Fruit fly (Drosophila melanogaster) whole organism, embryonic: ENCODE results near the gene Sirt6.

Experiments used
- Antp ChIP-seq: fragments of 200-800 bp; sonication (Bioruptor generic); optimal IDR thresholded peaks from 3 replicates; lab custom pipeline; 2016; ENCODE audit warnings: missing biosample characterization, missing genetic modification characterization
- BEAF-32 ChIP-seq: fragments of 200-800 bp; sonication (Bioruptor generic); optimal IDR thresholded peaks from 3 replicates; lab custom pipeline; 2017; ENCODE audit warnings: missing biosample characterization, missing genetic modification characterization, mild to moderate bottlenecking, moderate library complexity, missing genetic modification reagents
- CG10366 ChIP-seq: fragments of 200-800 bp; sonication (Bioruptor generic); IDR thresholded peaks from 2 replicates; pipeline ENCODE4 v1.3.6; 2022; ENCODE audit warnings: missing biosample characterization, missing genetic modification characterization
- CG10462 ChIP-seq: fragments of 200-800 bp; sonication (Bioruptor generic); optimal IDR thresholded peaks from 2 replicates; lab custom pipeline; 2016; ENCODE audit warnings: missing biosample characterization, missing genetic modification characterization
- CG10979 ChIP-seq: fragments of 200-800 bp; sonication (Bioruptor generic); optimal IDR thresholded peaks from 2 replicates; lab custom pipeline; 2018; ENCODE audit warnings: missing biosample characterization, mild to moderate bottlenecking, missing genetic modification characterization, moderate library complexity
- CG11456 ChIP-seq: fragments of 200-800 bp; sonication (Bioruptor generic); IDR thresholded peaks from 3 replicates; pipeline ENCODE4 v1.3.6; 2022; ENCODE audit warnings: missing biosample characterization, missing genetic modification characterization
- CG11695 ChIP-seq: fragments of 200-800 bp; sonication (Bioruptor generic); IDR thresholded peaks from 3 replicates; pipeline ENCODE4 v1.3.6; 2022; ENCODE audit warnings: missing biosample characterization, missing genetic modification characterization
- CG12659 ChIP-seq: fragments of 200-800 bp; sonication (Bioruptor generic); optimal IDR thresholded peaks from 3 replicates; lab custom pipeline; 2017; ENCODE audit warnings: mild to moderate bottlenecking, missing biosample characterization, missing genetic modification reagents, missing genetic modification characterization
- CG12942 ChIP-seq: fragments of 200-800 bp; sonication (Bioruptor generic); optimal IDR thresholded peaks from 3 replicates; lab custom pipeline; 2016; ENCODE audit warnings: missing biosample characterization, missing genetic modification characterization
- CG1529 ChIP-seq: fragments of 200-800 bp; sonication (Bioruptor generic); optimal IDR thresholded peaks from 3 replicates; lab custom pipeline; 2018; ENCODE audit warnings: missing biosample characterization, missing genetic modification characterization
- CG17359 ChIP-seq: fragments of 200-800 bp; sonication (Bioruptor generic); optimal IDR thresholded peaks from 3 replicates; lab custom pipeline; 2018; ENCODE audit warnings: missing biosample characterization, mild to moderate bottlenecking, missing genetic modification characterization, moderate library complexity
- CG17568 ChIP-seq: fragments of 200-800 bp; sonication (Bioruptor generic); optimal IDR thresholded peaks from 2 replicates; lab custom pipeline; 2018; ENCODE audit warnings: missing biosample characterization, mild to moderate bottlenecking, missing genetic modification characterization, moderate library complexity
- CG31441 ChIP-seq: fragments of 200-800 bp; sonication (Bioruptor generic); IDR thresholded peaks from 2 replicates; pipeline ENCODE4 v1.3.6; 2022; ENCODE audit warnings: missing biosample characterization, missing genetic modification characterization
- CG32772 ChIP-seq: fragments of 200-800 bp; sonication (Bioruptor generic); IDR thresholded peaks from 2 replicates; pipeline ENCODE4 v1.3.6; 2022; ENCODE audit warnings: missing biosample characterization, missing genetic modification characterization
- CG33213 ChIP-seq: fragments of 200-800 bp; sonication (Bioruptor generic); optimal IDR thresholded peaks from 3 replicates; lab custom pipeline; 2016; ENCODE audit warnings: missing biosample characterization, missing genetic modification characterization
- CG3847 ChIP-seq: fragments of 200-800 bp; sonication (Bioruptor generic); IDR thresholded peaks from 2 replicates; pipeline ENCODE4 v1.3.6; 2022; ENCODE audit warnings: missing biosample characterization, missing genetic modification characterization
- CG9727 ChIP-seq: fragments of 200-800 bp; sonication (Bioruptor generic); optimal IDR thresholded peaks from 3 replicates; lab custom pipeline; 2017; ENCODE audit warnings: missing biosample characterization, mild to moderate bottlenecking, missing genetic modification characterization
- CG9932 ChIP-seq: fragments of 200-800 bp; sonication (Bioruptor generic); IDR thresholded peaks from 2 replicates; pipeline ENCODE4 v1.3.6; 2022; ENCODE audit warnings: missing biosample characterization, missing genetic modification characterization
- CoRest ChIP-seq: fragments of 200-800 bp; sonication (Bioruptor generic); optimal IDR thresholded peaks from 3 replicates; lab custom pipeline; 2018; ENCODE audit warnings: missing biosample characterization, mild to moderate bottlenecking, missing genetic modification characterization, moderate library complexity
- Deaf1 ChIP-seq: fragments of 200-800 bp; optimal IDR thresholded peaks from 3 replicates; lab custom pipeline; 2019; ENCODE audit warnings: missing biosample characterization, mild to moderate bottlenecking, missing genetic modification characterization, moderate library complexity
- Doc2 ChIP-seq: fragments of 200-800 bp; sonication (Bioruptor generic); IDR thresholded peaks from 2 replicates; pipeline ENCODE4 v1.3.6; 2022; ENCODE audit warnings: missing biosample characterization, missing genetic modification characterization
- Hmr ChIP-seq: fragments of 200-800 bp; sonication (Bioruptor generic); optimal IDR thresholded peaks from 3 replicates; lab custom pipeline; 2017; ENCODE audit warnings: mild to moderate bottlenecking, missing biosample characterization, missing genetic modification reagents, missing genetic modification characterization
- MBD-R2 ChIP-seq: fragments of 200-800 bp; sonication (Bioruptor generic); IDR thresholded peaks from 2 replicates; pipeline ENCODE4 v1.3.6; 2022; ENCODE audit warnings: missing biosample characterization, missing genetic modification characterization
- Sry-β ChIP-seq: fragments of 200-800 bp; sonication (Bioruptor generic); optimal IDR thresholded peaks from 2 replicates; lab custom pipeline; 2018; ENCODE audit warnings: missing biosample characterization, mild to moderate bottlenecking, missing genetic modification characterization, moderate library complexity
- Usf ChIP-seq: fragments of 200-800 bp; sonication (Bioruptor generic); optimal IDR thresholded peaks from 2 replicates; lab custom pipeline; 2017; ENCODE audit warnings: missing genotype, missing biosample characterization, missing genetic modification characterization
- YL-1 ChIP-seq: fragments of 200-800 bp; sonication (Bioruptor generic); optimal IDR thresholded peaks from 3 replicates; lab custom pipeline; 2017; ENCODE audit warnings: missing biosample characterization, mild to moderate bottlenecking, missing genetic modification characterization
- ash1 ChIP-seq: fragments of 200-800 bp; sonication (Bioruptor generic); optimal IDR thresholded peaks from 2 replicates; lab custom pipeline; 2018; ENCODE audit warnings: missing biosample characterization, mild to moderate bottlenecking, missing genetic modification characterization
- bbx ChIP-seq: fragments of 200-800 bp; sonication (Bioruptor generic); IDR thresholded peaks from 2 replicates; pipeline ENCODE4 v1.3.6; 2022; ENCODE audit warnings: missing biosample characterization, missing genetic modification characterization; ENCODE audit not compliant: partially characterized antibody
- cad ChIP-seq: fragments of >200 bp; optimal IDR thresholded peaks from 2 replicates; lab custom pipeline; 2017; ENCODE audit warnings: missing biosample characterization, missing genetic modification characterization
- cas ChIP-seq: fragments of 200-800 bp; sonication (Bioruptor generic); IDR thresholded peaks from 2 replicates; pipeline ENCODE4 v1.3.6; 2022; ENCODE audit warnings: missing biosample characterization, missing genetic modification characterization
- cato ChIP-seq: fragments of 200-800 bp; sonication (Bioruptor generic); optimal IDR thresholded peaks from 2 replicates; lab custom pipeline; 2016; ENCODE audit warnings: missing biosample characterization, missing genetic modification characterization, borderline replicate concordance
- chinmo ChIP-seq: fragments of 200-800 bp; sonication (Bioruptor generic); IDR thresholded peaks from 4 replicates; pipeline ENCODE4 v1.3.6; 2022; ENCODE audit warnings: missing biosample characterization, missing genetic modification characterization; ENCODE audit not compliant: partially characterized antibody
- crc ChIP-seq: fragments of 200-800 bp; sonication (Bioruptor generic); optimal IDR thresholded peaks from 2 replicates; lab custom pipeline; 2016; ENCODE audit warnings: missing biosample characterization, missing genetic modification characterization
- esg ChIP-seq: fragments of 200-800 bp; sonication (Bioruptor generic); conservative IDR thresholded peaks from 2 replicates; pipeline ENCODE4 v1.3.6; 2022; ENCODE audit warnings: missing biosample characterization, missing genetic modification characterization
- eve ChIP-seq, 2 experiments: fragments of >200 bp; optimal IDR thresholded peaks; 2 replicates each; lab custom pipeline; 2017; ENCODE audit warnings: missing biosample characterization in 2 of 2, missing genetic modification characterization in 2 of 2
- exex ChIP-seq: fragments of 200-800 bp; sonication (Bioruptor generic); optimal IDR thresholded peaks from 4 replicates; lab custom pipeline; 2018; ENCODE audit warnings: missing biosample characterization, mild to moderate bottlenecking, missing genetic modification characterization, moderate library complexity
- eyg ChIP-seq: fragments of 200-800 bp; sonication (Bioruptor generic); optimal IDR thresholded peaks from 3 replicates; lab custom pipeline; 2016; ENCODE audit warnings: missing biosample characterization, missing genetic modification characterization
- fd96Cb ChIP-seq: fragments of 200-800 bp; sonication (Bioruptor generic); optimal IDR thresholded peaks from 2 replicates; lab custom pipeline; 2018; ENCODE audit warnings: missing biosample characterization, mild to moderate bottlenecking, missing genetic modification characterization, moderate library complexity
- grn ChIP-seq: fragments of 200-800 bp; sonication (Bioruptor generic); optimal IDR thresholded peaks from 3 replicates; lab custom pipeline; 2017; ENCODE audit warnings: missing biosample characterization, missing genetic modification characterization
- insv ChIP-seq, 2 experiments: fragments of 200-800 bp; sonication (Bioruptor generic); optimal IDR thresholded peaks; 3 replicates each; lab custom pipeline; 2016 to 2018; ENCODE audit warnings: missing biosample characterization in 2 of 2, missing genetic modification characterization in 2 of 2
- lab ChIP-seq: fragments of 200-800 bp; sonication (Bioruptor generic); optimal IDR thresholded peaks from 3 replicates; lab custom pipeline; 2017; ENCODE audit warnings: missing biosample characterization, missing genetic modification characterization, mild to moderate bottlenecking, moderate library complexity, missing genetic modification reagents
- mld ChIP-seq: fragments of 200-800 bp; sonication (Bioruptor generic); IDR thresholded peaks from 3 replicates; pipeline ENCODE4 v1.3.6; 2022; ENCODE audit warnings: missing biosample characterization, missing genetic modification characterization; ENCODE audit not compliant: partially characterized antibody
- scrt ChIP-seq: fragments of 200-800 bp; sonication (Bioruptor generic); optimal IDR thresholded peaks from 2 replicates; lab custom pipeline; 2018; ENCODE audit warnings: missing biosample characterization, mild to moderate bottlenecking, missing genetic modification characterization, moderate library complexity
- sr ChIP-seq: fragments of 200-800 bp; sonication (Bioruptor generic); IDR thresholded peaks from 3 replicates; pipeline ENCODE4 v1.3.6; 2022; ENCODE audit warnings: missing biosample characterization, missing genetic modification characterization
- tll ChIP-seq, 2 experiments: fragments of 200-800 bp in 1 of 2; fragments of >200 bp in 1 of 2; sonication (Bioruptor generic) in 1 of 2; optimal IDR thresholded peaks; 2 replicates each; lab custom pipeline; 2017 to 2019; ENCODE audit warnings: missing biosample characterization in 2 of 2, missing genetic modification characterization in 2 of 2, mild to moderate bottlenecking in 1 of 2, moderate library complexity in 1 of 2
- trem ChIP-seq: fragments of 200-800 bp; optimal IDR thresholded peaks from 3 replicates; lab custom pipeline; 2019; ENCODE audit warnings: missing biosample characterization, mild to moderate bottlenecking, missing genetic modification characterization, moderate library complexity
- ttk ChIP-seq: fragments of 200-800 bp; sonication (Bioruptor generic); IDR thresholded peaks from 2 replicates; pipeline ENCODE4 v2.1.2; 2022; ENCODE audit warnings: missing biosample characterization, missing genetic modification characterization
- unpg ChIP-seq: fragments of 200-800 bp; sonication (Bioruptor generic); optimal IDR thresholded peaks from 3 replicates; lab custom pipeline; 2018; ENCODE audit warnings: missing biosample characterization, mild to moderate bottlenecking, missing genetic modification characterization, moderate library complexity
- vvl ChIP-seq: fragments of 200-800 bp; sonication (Bioruptor generic); IDR thresholded peaks from 2 replicates; pipeline ENCODE4 v1.3.6; 2022; ENCODE audit warnings: missing biosample characterization, missing genetic modification characterization

Gene Sirt6

DNA sequence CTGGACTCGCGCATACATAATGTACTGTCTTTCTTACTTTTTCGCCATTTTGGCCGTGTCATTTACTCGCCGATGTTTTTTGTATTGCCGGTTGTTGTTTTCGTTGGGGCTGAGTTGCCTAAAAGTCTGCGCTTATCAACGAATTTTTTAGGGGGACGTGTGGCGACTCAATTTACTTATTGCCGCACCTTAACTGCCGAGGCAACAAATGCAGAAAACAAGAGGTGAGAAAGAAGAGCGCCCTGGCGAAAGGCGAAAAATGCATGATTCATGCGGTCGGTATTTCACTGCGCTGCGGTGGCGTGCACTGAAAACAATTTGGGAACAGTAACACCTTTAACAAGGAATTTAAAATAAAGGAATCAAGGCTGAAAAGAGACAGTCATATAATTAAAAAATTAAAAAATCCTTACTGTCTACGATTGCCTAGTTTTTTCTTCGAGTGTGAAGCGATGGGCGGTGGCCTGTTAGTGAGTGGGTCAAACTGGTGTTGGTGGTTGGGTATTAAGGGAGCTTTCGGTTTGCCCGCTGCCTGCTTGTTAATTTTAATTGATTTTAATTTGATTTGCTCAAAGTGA lies 7.3 kb upstream of the Sirt6 start (continued):
- TF ChIP-seq CG12942 (GFP tag; lab: Kevin White, UChicago) (peak; percentile 28), tll (GFP tag; optimal IDR thresholded peaks at IDR 0.05; lab: Kevin White, UChicago) (no peak), YL-1 (GFP tag; lab: Kevin White, UChicago) (no peak), CG11695 (GFP tag; lab: Robert Waterston, UW) (0 out of 3 replicates have a peak, but pooled peaks have one; percentile 49), cas (GFP tag; lab: Robert Waterston, UW) (0 out of 2 replicates have a peak, but pooled peaks have one; percentile 23), eve (GFP tag; optimal IDR thresholded peaks at IDR 0.05; lab: Kevin White, UChicago) (no peak), grn (GFP tag; lab: Kevin White, UChicago) (no peak), MBD-R2 (peak; percentile 43), trem (tag; lab: Kevin White, UChicago) (peak; percentile 29), Deaf1 (tag; lab: Kevin White, UChicago) (no peak), ash1 (no peak), cato (peak; percentile 24), CG9932 (GFP tag; lab: Robert Waterston, UW) (peak; percentile 72), CG33213 (GFP tag; lab: Kevin White, UChicago) (no peak), exex (tag; lab: Kevin White, UChicago) (no peak), CG10462 (GFP tag; lab: Kevin White, UChicago) (no peak), CoRest (tag; lab: Kevin White, UChicago) (peak; percentile 42), CG17568 (GFP tag; lab: Kevin White, UChicago) (peak; percentile 15), sr (GFP tag; lab: Robert Waterston, UW) (peak; percentile 67; the same call in 2 of the 3 replicates), CG10366 (GFP tag; lab: Robert Waterston, UW) (peak; percentile 85), crc (no peak), CG10979 (tag; lab: Kevin White, UChicago) (peak; percentile 56), bbx (GFP tag; lab: Robert Waterston, UW) (no peak), ttk (GFP tag; lab: Robert Waterston, UW) (peak; percentile 83), CG3847 (GFP tag; lab: Robert Waterston, UW) (peak; percentile 50), CG32772 (GFP tag; lab: Robert Waterston, UW) (peak; percentile 77), Hmr (GFP tag; lab: Kevin White, UChicago) (peak; percentile 59), lab (GFP tag; lab: Kevin White, UChicago) (peak; percentile 83), CG1529 (GFP tag; lab: Kevin White, UChicago) (peak; percentile 44), scrt (GFP tag; lab: Kevin White, UChicago) (peak; percentile 30), insv (GFP tag; optimal IDR thresholded peaks at IDR 0.05; lab: Kevin White, UChicago) (no peak), esg (GFP tag; lab: Robert Waterston, UW) (peak; percentile 83), CG11456 (GFP tag; lab: Robert Waterston, UW) (peak; percentile 80), Antp (GFP tag; lab: Kevin White, UChicago) (peak; percentile 43), vvl (GFP tag; lab: Robert Waterston, UW) (peak; percentile 90), eyg (no peak), Usf (GFP tag; lab: Kevin White, UChicago) (peak; percentile 23), Doc2 (GFP tag; lab: Robert Waterston, UW) (peak; percentile 67), CG9727 (no peak), CG17359 (tag; lab: Kevin White, UChicago) (peak; percentile 82), mld (no peak), CG12659 (peak; percentile 17), fd96Cb (peak; percentile 68), unpg (GFP tag; lab: Kevin White, UChicago) (peak; percentile 75), cad (GFP tag; lab: Kevin White, UChicago) (no peak), Sry-β (GFP tag; lab: Kevin White, UChicago) (no peak), BEAF-32 (GFP tag; lab: Kevin White, UChicago) (no peak), CG31441 (GFP tag; lab: Robert Waterston, UW) (peak; percentile 11; the same call in 1 of the 2 replicates), chinmo (GFP tag; lab: Robert Waterston, UW) (no peak)
